Fruit fly (Drosophila melanogaster) whole organism, embryonic: ENCODE results near the gene elgi.

Experiments
- Aef1 ChIP-seq: fragments of 200-800 bp; sonication (Bioruptor generic); IDR thresholded peaks from 3 replicates; pipeline ENCODE4 v1.3.6; 2022; ENCODE audit warnings: missing biosample characterization, missing genetic modification characterization
- Atf3 ChIP-seq: fragments of 200-800 bp; sonication (Bioruptor generic); optimal IDR thresholded peaks from 3 replicates; lab custom pipeline; 2016; ENCODE audit warnings: missing biosample characterization, missing genetic modification characterization
- B-H1 ChIP-seq: fragments of 200-800 bp; sonication (Bioruptor generic); IDR thresholded peaks from 3 replicates; pipeline ENCODE4 v1.3.6; 2022; ENCODE audit warnings: missing biosample characterization, missing genetic modification characterization
- CG10431 ChIP-seq: fragments of 200-800 bp; sonication (Bioruptor generic); optimal IDR thresholded peaks from 3 replicates; lab custom pipeline; 2018; ENCODE audit warnings: missing biosample characterization, mild to moderate bottlenecking, missing genetic modification characterization
- CG10565 ChIP-seq: fragments of 200-800 bp; sonication (Bioruptor generic); optimal IDR thresholded peaks from 3 replicates; lab custom pipeline; 2016; ENCODE audit warnings: missing biosample characterization, mild to moderate bottlenecking, missing genetic modification characterization
- CG11696 ChIP-seq: fragments of 200-800 bp; sonication (Bioruptor generic); IDR thresholded peaks from 2 replicates; pipeline ENCODE4 v1.3.6; 2022; ENCODE audit warnings: missing biosample characterization, missing genetic modification characterization
- CG13123 ChIP-seq: fragments of 200-800 bp; sonication (Bioruptor generic); optimal IDR thresholded peaks from 2 replicates; lab custom pipeline; 2016; ENCODE audit warnings: missing biosample characterization, missing genetic modification characterization
- CG13624 ChIP-seq: fragments of 200-800 bp; sonication (Bioruptor generic); optimal IDR thresholded peaks from 2 replicates; lab custom pipeline; 2016; ENCODE audit warnings: missing biosample characterization, missing genetic modification characterization
- CG17385 ChIP-seq: fragments of 200-800 bp; sonication (Bioruptor generic); optimal IDR thresholded peaks from 3 replicates; lab custom pipeline; 2018; ENCODE audit warnings: missing biosample characterization, mild to moderate bottlenecking, missing genetic modification characterization
- CG17912 ChIP-seq: fragments of 200-800 bp; sonication (Bioruptor generic); optimal IDR thresholded peaks from 2 replicates; lab custom pipeline; 2018; ENCODE audit warnings: missing biosample characterization, mild to moderate bottlenecking, missing genetic modification characterization
- CG2199 ChIP-seq: fragments of 200-800 bp; sonication (Bioruptor generic); IDR thresholded peaks from 3 replicates; pipeline ENCODE4 v1.3.6; 2022; ENCODE audit warnings: missing biosample characterization, missing genetic modification characterization
- CG3281 ChIP-seq: fragments of 200-800 bp; sonication (Bioruptor generic); optimal IDR thresholded peaks from 3 replicates; lab custom pipeline; 2017; ENCODE audit warnings: missing biosample characterization, mild to moderate bottlenecking, missing genetic modification characterization
- CG34224 ChIP-seq: fragments of 200-800 bp; sonication (Bioruptor generic); IDR thresholded peaks from 3 replicates; pipeline ENCODE4 v1.3.6; 2022; ENCODE audit warnings: missing biosample characterization, missing genetic modification characterization; ENCODE audit not compliant: partially characterized antibody
- CG3726 ChIP-seq: fragments of 200-800 bp; sonication (Bioruptor generic); IDR thresholded peaks from 3 replicates; pipeline ENCODE4, ENCODE4 v1.3.6; 2022; ENCODE audit warnings: missing biosample characterization, missing genetic modification characterization
- CG4404 ChIP-seq: fragments of 200-800 bp; sonication (Bioruptor generic); IDR thresholded peaks from 2 replicates; pipeline ENCODE4 v1.3.6; 2022; ENCODE audit warnings: missing biosample characterization, missing genetic modification characterization
- CG4617 ChIP-seq: fragments of 200-800 bp; sonication (Bioruptor generic); optimal IDR thresholded peaks from 3 replicates; lab custom pipeline; 2016; ENCODE audit warnings: missing biosample characterization, missing genetic modification characterization, borderline replicate concordance
- CG4730 ChIP-seq: fragments of 200-800 bp; sonication (Bioruptor generic); IDR thresholded peaks from 2 replicates; pipeline ENCODE4 v1.3.6; 2022; ENCODE audit warnings: missing biosample characterization, missing genetic modification characterization
- CG6683 ChIP-seq: fragments of 200-800 bp; sonication (Bioruptor generic); optimal IDR thresholded peaks from 2 replicates; lab custom pipeline; 2017; ENCODE audit warnings: missing biosample characterization, mild to moderate bottlenecking, missing genetic modification characterization, missing genetic modification reagents
- CG7786 ChIP-seq: fragments of 200-800 bp; sonication (Bioruptor generic); optimal IDR thresholded peaks from 2 replicates; lab custom pipeline; 2016; ENCODE audit warnings: missing biosample characterization, missing genetic modification characterization
- CG8944 ChIP-seq: fragments of 200-800 bp; sonication (Bioruptor generic); optimal IDR thresholded peaks from 3 replicates; lab custom pipeline; 2016; ENCODE audit warnings: missing biosample characterization, missing genetic modification characterization
- CG9437 ChIP-seq: fragments of 200-800 bp; sonication (Bioruptor generic); optimal IDR thresholded peaks from 2 replicates; lab custom pipeline; 2018; ENCODE audit warnings: missing biosample characterization, mild to moderate bottlenecking, missing genetic modification characterization
- Dad ChIP-seq: fragments of 200-800 bp; sonication (Bioruptor generic); optimal IDR thresholded peaks from 3 replicates; lab custom pipeline; 2016; ENCODE audit warnings: missing biosample characterization, missing genetic modification characterization
- Dfd ChIP-seq, 2 experiments: fragments of >200 bp; optimal IDR thresholded peaks; 2 replicates each; lab custom pipeline; 2017; ENCODE audit warnings: missing biosample characterization in 2 of 2, missing genetic modification characterization in 2 of 2
- E2f2 ChIP-seq: fragments of 200-800 bp; sonication (Bioruptor generic); IDR thresholded peaks from 2 replicates; pipeline ENCODE4 v1.3.6; 2022; ENCODE audit warnings: missing biosample characterization, missing genetic modification characterization
- Fer2 ChIP-seq: fragments of 200-800 bp; sonication (Bioruptor generic); optimal IDR thresholded peaks from 2 replicates; lab custom pipeline; 2018; ENCODE audit warnings: missing biosample characterization, mild to moderate bottlenecking, missing genetic modification characterization, moderate library complexity
- Hmx ChIP-seq: fragments of 200-800 bp; sonication (Bioruptor generic); optimal IDR thresholded peaks from 2 replicates; lab custom pipeline; 2016; ENCODE audit warnings: missing biosample characterization, missing genetic modification characterization
- Scr ChIP-seq: fragments of 200-800 bp; sonication (Bioruptor generic); IDR thresholded peaks from 2 replicates; pipeline ENCODE4 v1.3.6; 2022; ENCODE audit warnings: missing biosample characterization, missing genetic modification characterization; ENCODE audit not compliant: partially characterized antibody
- Side ChIP-seq: fragments of 200-800 bp; sonication (Bioruptor generic); optimal IDR thresholded peaks from 2 replicates; lab custom pipeline; 2016; ENCODE audit warnings: missing biosample characterization, missing genetic modification characterization
- Sry-β ChIP-seq: fragments of 200-800 bp; sonication (Bioruptor generic); optimal IDR thresholded peaks from 2 replicates; lab custom pipeline; 2018; ENCODE audit warnings: missing biosample characterization, mild to moderate bottlenecking, missing genetic modification characterization, moderate library complexity
- Xrp1 ChIP-seq: fragments of 200-800 bp; sonication (Bioruptor generic); IDR thresholded peaks from 2 replicates; pipeline ENCODE4 v1.3.6; 2022; ENCODE audit warnings: missing biosample characterization, missing genetic modification characterization
- cwo ChIP-seq: fragments of 200-800 bp; sonication (Bioruptor generic); optimal IDR thresholded peaks from 3 replicates; lab custom pipeline; 2017; ENCODE audit warnings: missing biosample characterization, missing genetic modification characterization, mild to moderate bottlenecking, moderate library complexity, missing genetic modification reagents
- dati ChIP-seq: fragments of 200-800 bp; sonication (Bioruptor generic); IDR thresholded peaks from 2 replicates; pipeline ENCODE4 v1.3.6; 2022; ENCODE audit warnings: missing biosample characterization, missing genetic modification characterization
- dm ChIP-seq: fragments of 200-800 bp; sonication (Bioruptor generic); optimal IDR thresholded peaks from 3 replicates; lab custom pipeline; 2016; ENCODE audit warnings: missing biosample characterization, missing genetic modification characterization
- dmrt11E ChIP-seq: fragments of 200-800 bp; sonication (Bioruptor generic); optimal IDR thresholded peaks from 3 replicates; lab custom pipeline; 2018; ENCODE audit warnings: missing biosample characterization, mild to moderate bottlenecking, missing genetic modification characterization, moderate library complexity
- en ChIP-seq: fragments of 200-800 bp; sonication (Bioruptor generic); optimal IDR thresholded peaks from 2 replicates; lab custom pipeline; 2016; ENCODE audit warnings: missing biosample characterization, missing genetic modification characterization
- ftz-f1 ChIP-seq: fragments of 200-800 bp; sonication (Bioruptor generic); optimal IDR thresholded peaks from 2 replicates; lab custom pipeline; 2016; ENCODE audit warnings: missing biosample characterization, missing genetic modification characterization
- grau ChIP-seq: fragments of 200-800 bp; optimal IDR thresholded peaks from 3 replicates; lab custom pipeline; 2019; ENCODE audit warnings: missing biosample characterization, mild to moderate bottlenecking, missing genetic modification characterization, moderate library complexity
- gsb ChIP-seq: fragments of 200-800 bp; sonication (Bioruptor generic); IDR thresholded peaks from 2 replicates; pipeline ENCODE4 v1.3.6; 2022; ENCODE audit warnings: missing biosample characterization, missing genetic modification characterization
- hkb ChIP-seq, 2 experiments: fragments of 200-800 bp in 1 of 2; fragments of >200 bp in 1 of 2; sonication (Bioruptor generic) in 1 of 2; IDR thresholded peaks in 1 of 2; optimal IDR thresholded peaks in 1 of 2; 2 replicates each; pipeline versions ENCODE4 v1.3.6 to Lab custom; 2017 to 2022; ENCODE audit warnings: missing biosample characterization in 1 of 2, missing genetic modification characterization in 1 of 2
- kah ChIP-seq: fragments of 200-800 bp; sonication (Bioruptor generic); optimal IDR thresholded peaks from 2 replicates; lab custom pipeline; 2018; ENCODE audit warnings: missing biosample characterization, mild to moderate bottlenecking, missing genetic modification characterization
- ken ChIP-seq: fragments of 200-800 bp; sonication (Bioruptor generic); IDR thresholded peaks from 3 replicates; pipeline ENCODE4 v1.3.6; 2022; ENCODE audit warnings: missing biosample characterization, missing genetic modification characterization
- knrl ChIP-seq: fragments of 200-800 bp; sonication (Bioruptor generic); IDR thresholded peaks from 3 replicates; pipeline ENCODE4 v1.3.6; 2022; ENCODE audit warnings: missing biosample characterization, missing genetic modification characterization; ENCODE audit not compliant: partially characterized antibody
- lbe ChIP-seq: fragments of 200-800 bp; sonication (Bioruptor generic); optimal IDR thresholded peaks from 2 replicates; lab custom pipeline; 2016; ENCODE audit warnings: missing biosample characterization, mild to moderate bottlenecking, missing genetic modification characterization
- lilli ChIP-seq: fragments of 200-800 bp; sonication (Bioruptor generic); optimal IDR thresholded peaks from 3 replicates; lab custom pipeline; 2016; ENCODE audit warnings: missing biosample characterization, missing genetic modification characterization
- onecut ChIP-seq: fragments of 200-800 bp; sonication (Bioruptor generic); IDR thresholded peaks from 2 replicates; pipeline ENCODE4 v1.3.6; 2022; ENCODE audit warnings: missing biosample characterization, missing genetic modification characterization
- pho ChIP-seq: fragments of 200-800 bp; sonication (Bioruptor generic); optimal IDR thresholded peaks from 2 replicates; lab custom pipeline; 2016; ENCODE audit warnings: missing biosample characterization, missing genetic modification characterization
- sd ChIP-seq: fragments of 200-800 bp; sonication (Bioruptor generic); optimal IDR thresholded peaks from 3 replicates; lab custom pipeline; 2018; ENCODE audit warnings: missing biosample characterization, mild to moderate bottlenecking, missing genetic modification characterization, moderate library complexity
- ssp ChIP-seq: fragments of 200-800 bp; sonication (Bioruptor generic); IDR thresholded peaks from 2 replicates; pipeline ENCODE4 v1.3.6; 2022; ENCODE audit warnings: missing biosample characterization, missing genetic modification characterization
- vvl ChIP-seq: fragments of 200-800 bp; sonication (Bioruptor generic); IDR thresholded peaks from 2 replicates; pipeline ENCODE4 v1.3.6; 2022; ENCODE audit warnings: missing biosample characterization, missing genetic modification characterization
- zfh1 ChIP-seq: fragments of 200-800 bp; sonication (Bioruptor generic); IDR thresholded peaks from 3 replicates; pipeline ENCODE4 v1.3.6; 2022; ENCODE audit warnings: missing biosample characterization, missing genetic modification characterization

elgi gene

DNA sequence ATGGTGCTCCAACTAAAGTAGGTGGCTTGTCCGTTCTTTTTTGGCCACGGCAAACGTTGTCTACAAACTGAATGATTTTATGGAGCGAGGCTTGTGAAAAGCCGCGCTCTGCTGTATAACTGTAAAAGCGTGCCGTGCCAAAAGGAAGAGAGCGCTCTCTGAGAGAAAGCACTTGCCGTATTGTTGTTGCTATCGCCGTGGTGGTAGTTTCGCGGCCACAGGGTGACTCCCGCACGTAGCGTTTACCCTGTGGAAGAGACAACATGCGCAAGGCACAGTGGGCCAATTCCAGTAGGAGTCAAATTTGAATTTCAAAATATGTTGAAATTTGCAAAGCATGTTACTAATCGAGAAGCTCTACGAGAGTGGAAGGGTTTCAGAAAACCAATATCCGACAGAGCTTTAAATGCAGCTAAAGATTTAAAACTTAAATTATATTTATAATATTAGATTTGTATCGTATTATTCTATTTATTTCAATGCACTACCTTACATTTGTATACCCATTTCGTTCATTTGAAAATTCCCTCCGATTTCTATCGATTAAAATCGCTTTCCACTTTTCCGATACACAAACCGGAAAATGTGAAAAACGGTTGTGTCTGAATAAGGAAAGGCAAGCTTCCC is 31.4 kb upstream of the elgi start, which contains the start of gene sff (continued):
- TF ChIP-seq Hmx (GFP tag; lab: Kevin White, UChicago) (no peak), ken (peak; percentile 91), CG17385 (GFP tag; lab: Kevin White, UChicago) (peak; percentile 81), CG2199 (GFP tag; lab: Robert Waterston, UW) (peak; percentile 72; the same call in 2 of the 3 replicates), CG6683 (GFP tag; lab: Kevin White, UChicago) (peak; percentile 72), CG3726 (GFP tag; lab: Robert Waterston, UW) (peak; percentile 87), kah (peak; percentile 78), grau (tag; lab: Kevin White, UChicago) (peak; percentile 88), CG9437 (peak; percentile 77), CG13123 (GFP tag; lab: Kevin White, UChicago) (peak; percentile 56), lbe (GFP tag; lab: Kevin White, UChicago) (no peak), Side (GFP tag; lab: Kevin White, UChicago) (peak; percentile 38), B-H1 (GFP tag; lab: Robert Waterston, UW) (peak; percentile 79), CG3281 (GFP tag; lab: Kevin White, UChicago) (peak; percentile 87), CG11696 (GFP tag; lab: Robert Waterston, UW) (peak; percentile 79), Scr (no peak), CG17912 (GFP tag; lab: Kevin White, UChicago) (peak; percentile 37), ssp (peak; percentile 75), onecut (GFP tag; lab: Robert Waterston, UW) (peak; percentile 84), hkb (optimal IDR thresholded peaks at IDR 0.05; lab: Kevin White, UChicago) (no peak), hkb (GFP tag; IDR thresholded peaks at IDR 0.05; lab: Robert Waterston, UW) (peak; percentile 93), dm (GFP tag; lab: Kevin White, UChicago) (peak; percentile 50), Xrp1 (GFP tag; lab: Robert Waterston, UW) (peak; percentile 96), gsb (peak; percentile 69), E2f2 (GFP tag; lab: Robert Waterston, UW) (peak; percentile 85), zfh1 (GFP tag; lab: Robert Waterston, UW) (peak; percentile 91), Atf3 (GFP tag; lab: Kevin White, UChicago) (peak; percentile 67), Dad (peak; percentile 69), CG10431 (GFP tag; lab: Kevin White, UChicago) (peak; percentile 25), CG13624 (peak; percentile 61), lilli (GFP tag; lab: Kevin White, UChicago) (peak; percentile 81), Sry-β (GFP tag; lab: Kevin White, UChicago) (peak; percentile 34), CG7786 (GFP tag; lab: Kevin White, UChicago) (peak; percentile 79), CG8944 (peak; percentile 63), Aef1 (GFP tag; lab: Robert Waterston, UW) (peak; percentile 88; the same call in 2 of the 3 replicates), pho (GFP tag; lab: Kevin White, UChicago) (peak; percentile 77), Dfd (GFP tag; optimal IDR thresholded peaks at IDR 0.05; lab: Kevin White, UChicago) (no peak), knrl (GFP tag; lab: Robert Waterston, UW) (peak; percentile 48; the same call in 1 of the 3 replicates), CG4404 (GFP tag; lab: Robert Waterston, UW) (peak; percentile 89), en (GFP tag; lab: Kevin White, UChicago) (peak; percentile 33), CG34224 (0 out of 3 replicates have a peak, but pooled peaks have one; percentile 13), Fer2 (peak; percentile 72), vvl (peak; percentile 93), dmrt11E (tag; lab: Kevin White, UChicago) (peak; percentile 94), CG4617 (GFP tag; lab: Kevin White, UChicago) (peak; percentile 68), ftz-f1 (GFP tag; lab: Kevin White, UChicago) (peak; percentile 15), CG4730 (peak; percentile 85), CG10565 (GFP tag; lab: Kevin White, UChicago) (no peak), cwo (GFP tag; lab: Kevin White, UChicago) (peak; percentile 77), sd (tag; lab: Kevin White, UChicago) (peak; percentile 52), dati (GFP tag; lab: Robert Waterston, UW) (peak; percentile 51; the same call in 1 of the 2 replicates)
